Fruit fly (Drosophila melanogaster) whole organism, pupa: ENCODE measurements around the gene unc80.

Experiments used
- CG12605 ChIP-seq: fragments of 200-800 bp; sonication (Bioruptor generic); IDR thresholded peaks from 2 replicates; pipeline ENCODE4 v1.3.6; 2022; ENCODE audit warnings: missing biosample characterization, missing genetic modification characterization
- CG15710 ChIP-seq: fragments of 200-800 bp; sonication (Bioruptor generic); optimal IDR thresholded peaks from 2 replicates; lab custom pipeline; 2018; ENCODE audit warnings: missing biosample characterization, mild to moderate bottlenecking, missing genetic modification characterization, moderate library complexity
- CG17806 ChIP-seq: fragments of 200-800 bp; sonication (Bioruptor generic); optimal IDR thresholded peaks from 2 replicates; lab custom pipeline; 2018; ENCODE audit warnings: missing biosample characterization, mild to moderate bottlenecking, missing genetic modification characterization, moderate library complexity
- CG4496 ChIP-seq: fragments of 200-800 bp; sonication (Bioruptor generic); IDR thresholded peaks from 3 replicates; pipeline ENCODE4 v1.3.6; 2022; ENCODE audit warnings: missing biosample characterization, missing genetic modification characterization
- CG8159 ChIP-seq: fragments of 200-800 bp; sonication (Bioruptor generic); optimal IDR thresholded peaks from 3 replicates; lab custom pipeline; 2018; ENCODE audit warnings: missing biosample characterization, mild to moderate bottlenecking, missing genetic modification characterization, moderate library complexity
- CG8301 ChIP-seq: fragments of 200-800 bp; sonication (Bioruptor generic); optimal IDR thresholded peaks from 2 replicates; lab custom pipeline; 2018; ENCODE audit warnings: missing biosample characterization, mild to moderate bottlenecking, missing genetic modification characterization
- D1 ChIP-seq: fragments of 200-800 bp; sonication (Bioruptor generic); optimal IDR thresholded peaks from 2 replicates; lab custom pipeline; 2018; ENCODE audit warnings: missing biosample characterization, mild to moderate bottlenecking, missing genetic modification characterization, moderate library complexity
- EcR ChIP-seq: fragments of 200-800 bp; sonication (Bioruptor generic); optimal IDR thresholded peaks from 3 replicates; lab custom pipeline; 2019; ENCODE audit warnings: missing biosample characterization, missing genetic modification characterization, mild to moderate bottlenecking, moderate library complexity, missing genetic modification reagents
- Ets98B ChIP-seq: fragments of 200-800 bp; sonication (Bioruptor generic); IDR thresholded peaks from 2 replicates; pipeline ENCODE4 v1.3.6; 2022; ENCODE audit warnings: missing biosample characterization, missing genetic modification characterization
- Pif1A ChIP-seq: fragments of 200-800 bp; sonication (Bioruptor generic); optimal IDR thresholded peaks from 3 replicates; lab custom pipeline; 2016; ENCODE audit warnings: missing biosample characterization, missing genetic modification characterization
- fd96Ca ChIP-seq: fragments of 200-800 bp; sonication (Bioruptor generic); IDR thresholded peaks from 3 replicates; pipeline ENCODE4 v1.3.6; 2022; ENCODE audit warnings: missing biosample characterization, missing genetic modification characterization
- gl ChIP-seq: fragments of 200-800 bp; sonication (Bioruptor generic); optimal IDR thresholded peaks from 2 replicates; lab custom pipeline; 2018; ENCODE audit warnings: missing biosample characterization, mild to moderate bottlenecking, missing genetic modification characterization
- rn ChIP-seq: fragments of 200-800 bp; sonication (Bioruptor generic); IDR thresholded peaks from 2 replicates; pipeline ENCODE4 v1.3.6; 2022; ENCODE audit warnings: missing biosample characterization, missing genetic modification characterization

DNA sequence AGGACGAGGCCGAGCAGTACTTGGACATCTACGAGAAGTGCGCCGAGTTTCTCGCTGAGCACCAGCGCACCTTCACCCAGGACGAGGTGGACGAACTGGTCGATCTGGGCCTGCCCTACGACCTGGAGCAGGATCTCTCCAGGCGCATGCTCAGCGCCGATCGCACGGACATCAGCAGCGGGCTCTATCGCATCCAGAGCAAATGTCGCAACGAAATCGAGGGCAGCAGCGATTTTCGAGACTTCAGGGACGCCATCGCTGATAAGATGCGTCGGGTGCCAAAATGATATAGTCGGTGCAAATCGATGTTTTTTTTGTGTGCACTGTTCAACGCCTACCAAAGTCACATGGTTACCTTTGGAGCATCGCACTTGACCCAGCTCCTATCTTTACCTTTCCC lies 17.4 kb downstream of the unc80 start:
- TF ChIP-seq Pif1A (no peak), rn (GFP tag; lab: Robert Waterston, UW) (no peak), D1 (no peak), fd96Ca (GFP tag; lab: Robert Waterston, UW) (no peak), Ets98B (GFP tag; lab: Robert Waterston, UW) (no peak), gl (tag; lab: Kevin White, UChicago) (no peak), CG8301 (tag; lab: Kevin White, UChicago) (no peak), EcR (GFP tag; lab: Kevin White, UChicago) (no peak), CG4496 (GFP tag; lab: Robert Waterston, UW) (no peak), CG15710 (no peak), CG17806 (no peak), CG12605 (GFP tag; lab: Robert Waterston, UW) (no peak), CG8159 (tag; lab: Kevin White, UChicago) (no peak)
